Fruit fly (Drosophila melanogaster) whole organism, pupa: ENCODE results near the gene CG14931.

Experiments used
- CG12605 ChIP-seq: fragments of 200-800 bp; sonication (Bioruptor generic); IDR thresholded peaks from 2 replicates; pipeline ENCODE4 v1.3.6; 2022; ENCODE audit warnings: missing biosample characterization, missing genetic modification characterization
- CG9948 ChIP-seq: fragments of 200-800 bp; sonication (Bioruptor generic); optimal IDR thresholded peaks from 2 replicates; lab custom pipeline; 2018; ENCODE audit warnings: missing biosample characterization, mild to moderate bottlenecking, missing genetic modification characterization, moderate library complexity
- EcR ChIP-seq: fragments of 200-800 bp; sonication (Bioruptor generic); optimal IDR thresholded peaks from 3 replicates; lab custom pipeline; 2019; ENCODE audit warnings: missing biosample characterization, missing genetic modification characterization, mild to moderate bottlenecking, moderate library complexity, missing genetic modification reagents
- Pif1A ChIP-seq: fragments of 200-800 bp; sonication (Bioruptor generic); optimal IDR thresholded peaks from 3 replicates; lab custom pipeline; 2016; ENCODE audit warnings: missing biosample characterization, missing genetic modification characterization
- Snoo ChIP-seq: fragments of 200-800 bp; sonication (Bioruptor generic); optimal IDR thresholded peaks from 3 replicates; lab custom pipeline; 2017; ENCODE audit warnings: missing biosample characterization, mild to moderate bottlenecking, missing genetic modification characterization, inconsistent platforms

DNA sequence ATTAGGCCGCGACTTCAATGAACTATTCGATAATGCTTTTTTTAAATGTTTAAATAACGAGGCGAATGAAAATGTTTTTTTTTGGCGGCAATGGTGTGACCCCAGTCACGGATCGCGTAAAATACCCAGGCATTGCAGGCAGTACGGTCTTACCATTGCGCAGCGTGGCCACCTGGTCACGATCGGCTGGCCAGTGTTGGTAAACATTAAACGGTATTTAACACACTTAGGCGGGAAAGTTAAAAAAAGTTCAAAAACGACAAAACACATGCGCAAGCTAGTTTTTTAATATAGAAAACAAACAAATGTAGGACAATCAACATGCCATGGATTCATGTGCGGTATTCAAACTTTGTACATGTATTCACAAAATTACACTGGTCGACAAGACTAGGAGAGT, 41.1 kb downstream of the CG14931 start, which contains the start of gene esc:
- TF ChIP-seq CG12605, result no peak
- no peak for TF ChIP-seq Pif1A
- TF ChIP-seq EcR (GFP tag; lab: Kevin White, UChicago), result no peak
- TF ChIP-seq CG9948 (tag; lab: Kevin White, UChicago), result no peak
- TF ChIP-seq Snoo (tag; lab: Kevin White, UChicago), result no peak
